Worm (Caenorhabditis elegans) whole organism, L3 larva: ENCODE data around the gene moc-5.

Source experiments
- daf-12 ChIP-seq: fragments of 150-350 bp; optimal IDR thresholded peaks from 2 replicates; lab custom pipeline; 2014; ENCODE audit warnings: missing biosample characterization, missing genetic modification reagents, missing genetic modification characterization
- egl-27 ChIP-seq: sonication (generic microtip); optimal IDR thresholded peaks from 4 replicates; lab custom pipeline; 2017; ENCODE audit warnings: missing biosample characterization, missing genetic modification reagents, missing genetic modification characterization
- elt-1 ChIP-seq: fragments of 150-350 bp; optimal IDR thresholded peaks from 2 replicates; lab custom pipeline; 2014; ENCODE audit warnings: missing biosample characterization, missing genetic modification characterization
- fos-1 ChIP-seq: fragments of 150-350 bp; optimal IDR thresholded peaks from 2 replicates; lab custom pipeline; 2014; ENCODE audit warnings: missing biosample characterization, missing genetic modification characterization
- mdl-1 ChIP-seq: fragments of 150-350 bp; optimal IDR thresholded peaks from 2 replicates; lab custom pipeline; 2014; ENCODE audit warnings: missing biosample characterization, missing genetic modification characterization
- nhr-12 ChIP-seq: fragments of 150-350 bp; optimal IDR thresholded peaks from 2 replicates; lab custom pipeline; 2014; ENCODE audit warnings: missing biosample characterization, missing genetic modification characterization
- nhr-25 ChIP-seq: sonication (generic microtip); optimal IDR thresholded peaks from 2 replicates; lab custom pipeline; 2017; ENCODE audit warnings: missing biosample characterization, missing genetic modification characterization
- nhr-28 ChIP-seq: fragments of 150-350 bp; optimal IDR thresholded peaks from 2 replicates; lab custom pipeline; 2014; ENCODE audit warnings: missing biosample characterization, missing genetic modification characterization
- pha-4 ChIP-seq: fragments of 150-350 bp; optimal IDR thresholded peaks from 2 replicates; lab custom pipeline; 2014; ENCODE audit warnings: missing biosample characterization, missing genetic modification reagents, missing genetic modification characterization
- skn-1 ChIP-seq: fragments of 150-350 bp; optimal IDR thresholded peaks from 2 replicates; lab custom pipeline; 2014; ENCODE audit warnings: missing biosample characterization, missing genetic modification characterization
- snpc-4 ChIP-seq: fragments of 150-350 bp; optimal IDR thresholded peaks from 2 replicates; lab custom pipeline; 2014; ENCODE audit warnings: missing biosample characterization, missing genetic modification characterization
- tbx-2 ChIP-seq: sonication (generic microtip); optimal IDR thresholded peaks from 2 replicates; lab custom pipeline; 2016; ENCODE audit warnings: mild to moderate bottlenecking, missing genetic modification characterization, missing compliant biosample characterization
- zag-1 ChIP-seq: fragments of 150-350 bp; optimal IDR thresholded peaks from 2 replicates; lab custom pipeline; 2014; ENCODE audit warnings: missing biosample characterization, missing genetic modification characterization
- ztf-11 ChIP-seq: fragments of 150-350 bp; optimal IDR thresholded peaks from 2 replicates; lab custom pipeline; 2014; ENCODE audit warnings: missing biosample characterization, missing genetic modification characterization

DNA sequence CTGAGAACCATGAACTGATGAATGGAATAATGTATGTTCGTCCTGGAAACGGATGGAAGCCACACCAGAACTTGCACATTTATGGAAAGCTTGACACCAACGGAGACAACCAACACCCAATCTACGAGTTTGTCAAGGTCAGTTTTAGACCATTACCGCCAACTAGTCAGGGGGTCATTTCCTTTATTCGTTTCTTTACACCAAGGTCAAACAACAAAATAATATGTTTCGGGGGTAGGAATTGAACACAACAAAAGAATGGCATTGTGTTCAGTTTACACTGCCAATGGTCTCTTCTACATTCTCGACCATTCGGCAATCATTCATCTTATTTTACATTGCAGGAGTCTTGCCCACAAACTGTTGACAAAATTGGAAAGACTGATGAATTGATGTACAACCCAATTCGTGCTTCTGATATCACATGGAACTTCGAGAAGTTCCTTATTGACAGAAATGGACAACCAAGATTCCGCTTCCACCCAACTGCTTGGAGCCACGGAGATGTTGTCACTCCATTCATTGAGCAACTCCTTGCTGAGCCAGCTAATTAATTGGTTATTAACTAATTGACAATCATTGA, 19.9 kb upstream of the moc-5 start:
- TF ChIP-seq snpc-4 (tag; lab: Kevin White, UChicago) (no peak), zag-1 (no peak), daf-12 (no peak), nhr-28 (tag; lab: Kevin White, UChicago) (no peak), skn-1 (no peak), ztf-11 (tag; lab: Kevin White, UChicago) (no peak), mdl-1 (no peak), elt-1 (tag; lab: Kevin White, UChicago) (no peak), fos-1 (no peak), nhr-12 (tag; lab: Kevin White, UChicago) (no peak), tbx-2 (tag; lab: Kevin White, UChicago) (no peak), nhr-25 (tag; lab: Kevin White, UChicago) (peak; percentile 70), pha-4 (tag; lab: Kevin White, UChicago) (no peak), egl-27 (tag; lab: Kevin White, UChicago) (no peak)
